Worm (Caenorhabditis elegans) whole organism, L4 larva: ENCODE results near the gene tftc-5.

ENCODE experiments used
- F26F4.8 ChIP-seq: fragments of 200-800 bp; sonication (Bioruptor generic); conservative IDR thresholded peaks from 2 replicates; pipeline ENCODE4 v1.3.6; 2022; ENCODE audit warnings: missing genetic modification characterization, missing compliant biosample characterization
- F44E2.7 ChIP-seq: fragments of 200-800 bp; sonication (Bioruptor generic); IDR thresholded peaks from 2 replicates; pipeline ENCODE4 v2.1.2; 2022; ENCODE audit warnings: missing genetic modification characterization, missing compliant biosample characterization
- T26A8.4 ChIP-seq: fragments of 200-800 bp; sonication (Bioruptor generic); IDR thresholded peaks from 2 replicates; pipeline ENCODE4 v1.3.6; 2022; ENCODE audit warnings: missing genetic modification characterization, missing compliant biosample characterization
- Y5F2A.4 ChIP-seq: fragments of 200-800 bp; sonication (Bioruptor generic); optimal IDR thresholded peaks from 2 replicates; lab custom pipeline; 2018; ENCODE audit warnings: mild to moderate bottlenecking, missing genetic modification characterization, missing compliant biosample characterization
- Y75B8A.6 ChIP-seq: fragments of 200-800 bp; sonication (Bioruptor generic); IDR thresholded peaks from 2 replicates; pipeline ENCODE4 v1.3.6; 2022; ENCODE audit warnings: missing genetic modification reagents, missing genetic modification characterization, missing compliant biosample characterization
- ZK337.2 ChIP-seq: fragments of 200-800 bp; sonication (Bioruptor generic); IDR thresholded peaks from 2 replicates; pipeline ENCODE4 v1.3.6; 2022; ENCODE audit warnings: missing genetic modification reagents, missing genetic modification characterization, missing compliant biosample characterization
- ceh-32 ChIP-seq: sonication (generic microtip); optimal IDR thresholded peaks from 2 replicates; lab custom pipeline; 2016; ENCODE audit warnings: mild to moderate bottlenecking, missing genetic modification characterization, missing compliant biosample characterization; ENCODE audit not compliant: poor library complexity
- ctbp-1 ChIP-seq: fragments of 200-800 bp; sonication (Bioruptor generic); IDR thresholded peaks from 2 replicates; pipeline ENCODE4 v1.3.6; 2022; ENCODE audit warnings: missing genetic modification reagents, missing genetic modification characterization, missing compliant biosample characterization
- daf-16 ChIP-seq, 3 experiments: sonication (generic microtip); optimal IDR thresholded peaks; 2 replicates each; lab custom pipeline; 2016 to 2017; ENCODE audit warnings: missing genetic modification characterization in 3 of 3, missing genetic modification reagents in 3 of 3, mild to moderate bottlenecking in 2 of 3, missing compliant biosample characterization in 2 of 3, missing biosample characterization in 1 of 3, moderate library complexity in 1 of 3
- daf-19 ChIP-seq: fragments of 200-800 bp; sonication (Bioruptor generic); conservative IDR thresholded peaks from 2 replicates; pipeline ENCODE4 v1.3.6; 2022; ENCODE audit warnings: missing genetic modification characterization, missing compliant biosample characterization
- dmd-6 ChIP-seq: fragments of 200-800 bp; sonication (Bioruptor generic); IDR thresholded peaks from 2 replicates; pipeline ENCODE4 v1.3.6; 2022; ENCODE audit warnings: missing genetic modification reagents, missing genetic modification characterization, missing compliant biosample characterization
- dve-1 ChIP-seq: sonication (generic microtip); optimal IDR thresholded peaks from 2 replicates; lab custom pipeline; 2017; ENCODE audit warnings: antibody characterized with exemption, mild to moderate bottlenecking, missing genetic modification characterization, missing compliant biosample characterization; ENCODE audit not compliant: insufficient read depth
- fkh-10 ChIP-seq: fragments of 150-350 bp; optimal IDR thresholded peaks from 2 replicates; lab custom pipeline; 2014; ENCODE audit warnings: missing biosample characterization, missing genetic modification reagents, missing genetic modification characterization
- gei-8 ChIP-seq: fragments of 200-800 bp; sonication (Bioruptor generic); optimal IDR thresholded peaks from 2 replicates; lab custom pipeline; 2018; ENCODE audit warnings: mild to moderate bottlenecking, missing genetic modification characterization, missing compliant biosample characterization
- hlh-11 ChIP-seq: fragments of 200-800 bp; sonication (Bioruptor generic); optimal IDR thresholded peaks from 2 replicates; lab custom pipeline; 2018; ENCODE audit warnings: mild to moderate bottlenecking, missing genetic modification characterization, missing compliant biosample characterization
- hlh-30 ChIP-seq: sonication (generic microtip); optimal IDR thresholded peaks from 2 replicates; lab custom pipeline; 2017; ENCODE audit warnings: antibody characterized with exemption, mild to moderate bottlenecking, missing genetic modification characterization, missing compliant biosample characterization; ENCODE audit not compliant: insufficient read depth
- lin-15B ChIP-seq: fragments of 150-350 bp; sonication (generic microtip); optimal IDR thresholded peaks from 3 replicates; lab custom pipeline; 2014; ENCODE audit warnings: missing biosample characterization, missing genetic modification characterization
- lir-3 ChIP-seq: sonication (generic microtip); optimal IDR thresholded peaks from 2 replicates; lab custom pipeline; 2016; ENCODE audit warnings: mild to moderate bottlenecking, missing genetic modification characterization, missing compliant biosample characterization
- lsy-2 ChIP-seq, 2 experiments: fragments of 150-350 bp in 1 of 2; sonication (generic microtip) in 1 of 2; optimal IDR thresholded peaks; 2 replicates each; lab custom pipeline; 2014 to 2017; ENCODE audit warnings: missing biosample characterization in 2 of 2, missing genetic modification characterization in 2 of 2
- mdl-1 ChIP-seq, 2 experiments: fragments of 150-350 bp in 1 of 2; sonication (generic microtip) in 1 of 2; optimal IDR thresholded peaks; 2 replicates each; lab custom pipeline; 2014 to 2017; ENCODE audit warnings: missing biosample characterization in 2 of 2, missing genetic modification characterization in 2 of 2
- mep-1 ChIP-seq: fragments of 150-350 bp; sonication (generic microtip); optimal IDR thresholded peaks from 3 replicates; lab custom pipeline; 2014; ENCODE audit warnings: missing biosample characterization, missing genetic modification characterization
- mxl-2 ChIP-seq: fragments of 200-800 bp; sonication (Bioruptor generic); conservative IDR thresholded peaks from 2 replicates; pipeline ENCODE4 v1.3.6; 2022; ENCODE audit warnings: missing genetic modification reagents, missing genetic modification characterization, missing compliant biosample characterization
- mxl-3 ChIP-seq: fragments of 200-800 bp; sonication (Bioruptor generic); optimal IDR thresholded peaks from 2 replicates; lab custom pipeline; 2018; ENCODE audit warnings: mild to moderate bottlenecking, missing genetic modification characterization, missing compliant biosample characterization
- nhr-11 ChIP-seq: fragments of 150-350 bp; optimal IDR thresholded peaks from 2 replicates; lab custom pipeline; 2014; ENCODE audit warnings: missing biosample characterization, missing genetic modification characterization
- nhr-111 ChIP-seq: fragments of 200-800 bp; sonication (Bioruptor generic); optimal IDR thresholded peaks from 2 replicates; lab custom pipeline; 2018; ENCODE audit warnings: mild to moderate bottlenecking, missing genetic modification characterization, missing compliant biosample characterization
- nhr-42 ChIP-seq: fragments of 200-800 bp; sonication (Bioruptor generic); IDR thresholded peaks from 2 replicates; pipeline ENCODE4 v1.3.6; 2022; ENCODE audit warnings: missing genetic modification characterization, missing compliant biosample characterization
- nhr-6 ChIP-seq: fragments of 150-350 bp; optimal IDR thresholded peaks from 2 replicates; lab custom pipeline; 2014; ENCODE audit warnings: missing biosample characterization, missing genetic modification characterization
- nhr-77 ChIP-seq: fragments of 150-350 bp; optimal IDR thresholded peaks from 2 replicates; lab custom pipeline; 2014; ENCODE audit warnings: missing biosample characterization, missing genetic modification characterization
- rbr-2 ChIP-seq: sonication (generic microtip); optimal IDR thresholded peaks from 2 replicates; lab custom pipeline; 2016; ENCODE audit warnings: missing genotype, missing genetic modification characterization, missing compliant biosample characterization
- spr-1 ChIP-seq: sonication (generic microtip); optimal IDR thresholded peaks from 2 replicates; lab custom pipeline; 2016; ENCODE audit warnings: mild to moderate bottlenecking, missing genetic modification characterization, missing compliant biosample characterization
- tra-1 ChIP-seq: fragments of 200-800 bp; sonication (Bioruptor generic); IDR thresholded peaks from 2 replicates; pipeline ENCODE4 v1.3.6; 2022; ENCODE audit warnings: missing genetic modification reagents, missing genetic modification characterization, missing compliant biosample characterization
- unc-130 ChIP-seq: sonication (generic microtip); optimal IDR thresholded peaks from 2 replicates; lab custom pipeline; 2016; ENCODE audit warnings: missing genetic modification reagents, missing genetic modification characterization, missing compliant biosample characterization
- unc-39 ChIP-seq: sonication (generic microtip); optimal IDR thresholded peaks from 2 replicates; lab custom pipeline; 2017; ENCODE audit warnings: missing biosample characterization, missing genetic modification characterization
- unc-62 ChIP-seq, 3 experiments: fragments of 150-350 bp in 1 of 3; sonication (generic microtip); optimal IDR thresholded peaks in 2 of 3; peaks in 1 of 3; 1 replicate in 1 of 3; 2 replicates in 2 of 3; lab custom pipeline; 2014 to 2017; ENCODE audit warnings: missing biosample characterization in 3 of 3, missing genetic modification characterization in 3 of 3, missing genetic modification reagents in 3 of 3, missing genotype in 1 of 3
- zfp-2 ChIP-seq: sonication (generic microtip); optimal IDR thresholded peaks from 2 replicates; lab custom pipeline; 2016; ENCODE audit warnings: mild to moderate bottlenecking, missing genetic modification characterization, missing compliant biosample characterization

tftc-5 gene

ce11 chrIII:4004064-4004580 lies 17.8 kb upstream of the tftc-5 start, which contains the start of gene tif-1A (continued):
- TF ChIP-seq unc-130 (peak; percentile 11), ZK337.2 (GFP tag; lab: Robert Waterston, UW) (no peak), lsy-2 (tag; optimal IDR thresholded peaks at IDR 0.05; lab: Kevin White, UChicago) (peak; percentile 24 to 94), nhr-77 (tag; lab: Kevin White, UChicago) (peak; percentile 88), daf-19 (no peak), ceh-32 (tag; lab: Kevin White, UChicago) (no peak), hlh-30 (tag; lab: Kevin White, UChicago) (peak; percentile 72), spr-1 (peak; percentile 66), unc-39 (tag; lab: Kevin White, UChicago) (no peak), mxl-3 (peak; percentile 30), zfp-2 (tag; lab: Kevin White, UChicago) (no peak), Y5F2A.4 (GFP tag; lab: Kevin White, UChicago) (no peak), T26A8.4 (peak; percentile 69), daf-16 (GFP tag; optimal IDR thresholded peaks at IDR 0.05; lab: Kevin White, UChicago) (peak; percentile 6 to 54), daf-16 (tag; optimal IDR thresholded peaks at IDR 0.05; lab: Kevin White, UChicago) (peak; percentile 93), nhr-111 (GFP tag; lab: Kevin White, UChicago) (no peak), F44E2.7 (GFP tag; lab: Robert Waterston, UW) (no peak)

- TF ChIP-seq nhr-42 (GFP tag; lab: Robert Waterston, UW) = no peak
- peak; percentile 25 for TF ChIP-seq rbr-2 (tag; lab: Kevin White, UChicago)
- TF ChIP-seq F44E2.7 (GFP tag; lab: Robert Waterston, UW) = no peak
- TF ChIP-seq gei-8 (GFP tag; lab: Kevin White, UChicago) = no peak
- peak; percentile 54 for TF ChIP-seq hlh-30 (tag; lab: Kevin White, UChicago)
- TF ChIP-seq fkh-10 = peak; percentile 75
- TF ChIP-seq F26F4.8 = no peak
- no peak for TF ChIP-seq Y75B8A.6
- TF ChIP-seq dmd-6 (GFP tag; lab: Robert Waterston, UW) = 0 out of 2 replicates have a peak, but pooled peaks have one; percentile 23
- TF ChIP-seq nhr-11 (tag; lab: Kevin White, UChicago) = peak; percentile 52
- TF ChIP-seq lin-15B (tag; lab: Kevin White, UChicago) = no peak
- no peak for TF ChIP-seq lir-3 (tag; lab: Kevin White, UChicago)
- TF ChIP-seq ctbp-1 (GFP tag; lab: Robert Waterston, UW) = peak; percentile 45; the same call in 1 of the 2 replicates
- peak; percentile 20 for TF ChIP-seq mep-1
- TF ChIP-seq hlh-11 (tag; lab: Kevin White, UChicago) = peak; percentile 27
- TF ChIP-seq mdl-1 (tag; optimal IDR thresholded peaks at IDR 0.05; lab: Kevin White, UChicago) = peak in 1 of 2 experiments; percentile 25
- TF ChIP-seq, all 104 proteins: peak for 9
Observed at ce11 chrIII:4005446-4006192, 16.3 kb upstream of the tftc-5 start, which contains the start of gene pxd-1. Gene pxd-1, plus strand, starts transcription at chrIII:4006142.

- TF ChIP-seq nhr-6 (tag; lab: Kevin White, UChicago) (no peak), unc-62 (GFP tag; optimal IDR thresholded peaks at IDR 0.05 in 1 of 2; lab: Kevin White, UChicago) (peak in 1 of 2 experiments; percentile 2), unc-62 (tag; optimal IDR thresholded peaks at IDR 0.05; lab: Kevin White, UChicago) (no peak), tra-1 (GFP tag; lab: Robert Waterston, UW) (no peak), dve-1 (tag; lab: Kevin White, UChicago) (no peak), mxl-2 (GFP tag; lab: Robert Waterston, UW) (no peak)
- TF ChIP-seq, all 104 proteins: peak for 1
Observed at ce11 chrIII:4007017-4007416, 14.9 kb upstream of the tftc-5 start.
